Worm (Caenorhabditis elegans) whole organism, L3 larva: Measurements from ENCODE around the gene R05G6.5.
A peak's percentile ranks its signal among the peaks of the same experiment; 100 is the strongest.

Experiments
- R02D3.7 ChIP-seq: fragments of 150-350 bp; optimal IDR thresholded peaks from 2 replicates; lab custom pipeline; 2014; ENCODE audit warnings: missing biosample characterization, missing genetic modification characterization
- ZK546.5 ChIP-seq: sonication (generic microtip); optimal IDR thresholded peaks from 2 replicates; lab custom pipeline; 2017; ENCODE audit warnings: missing biosample characterization, missing genetic modification characterization
- aly-2 ChIP-seq: fragments of 150-350 bp; optimal IDR thresholded peaks from 2 replicates; lab custom pipeline; 2014; ENCODE audit warnings: missing biosample characterization, missing genetic modification characterization
- ama-1 ChIP-seq: fragments of 150-350 bp; optimal IDR thresholded peaks from 2 replicates; lab custom pipeline; 2018
- ceh-16 ChIP-seq: sonication (generic microtip); optimal IDR thresholded peaks from 2 replicates; lab custom pipeline; 2017; ENCODE audit warnings: missing biosample characterization, missing genetic modification characterization
- ceh-28 ChIP-seq: fragments of 150-350 bp; optimal IDR thresholded peaks from 2 replicates; lab custom pipeline; 2014; ENCODE audit warnings: missing biosample characterization, missing genetic modification reagents, missing genetic modification characterization
- ceh-82 ChIP-seq: fragments of 150-350 bp; optimal IDR thresholded peaks from 2 replicates; lab custom pipeline; 2014; ENCODE audit warnings: missing biosample characterization, missing genetic modification characterization
- egl-5 ChIP-seq: fragments of 150-350 bp; optimal IDR thresholded peaks from 2 replicates; lab custom pipeline; 2017; ENCODE audit warnings: missing biosample characterization, missing genetic modification reagents, missing genetic modification characterization, inconsistent platforms
- elt-1 ChIP-seq: fragments of 150-350 bp; optimal IDR thresholded peaks from 2 replicates; lab custom pipeline; 2014; ENCODE audit warnings: missing biosample characterization, missing genetic modification characterization
- elt-2 ChIP-seq: sonication (generic microtip); optimal IDR thresholded peaks from 2 replicates; lab custom pipeline; 2016; ENCODE audit warnings: missing genetic modification reagents, mild to moderate bottlenecking, missing genetic modification characterization, missing compliant biosample characterization
- eor-1 ChIP-seq, 2 experiments: fragments of 150-350 bp; optimal IDR thresholded peaks; 2 replicates each; lab custom pipeline; 2014 to 2018; ENCODE audit warnings: missing biosample characterization in 2 of 2, missing genetic modification characterization in 2 of 2
- fkh-2 ChIP-seq: fragments of 150-350 bp; optimal IDR thresholded peaks from 2 replicates; lab custom pipeline; 2014; ENCODE audit warnings: missing biosample characterization, missing genetic modification reagents, missing genetic modification characterization
- fos-1 ChIP-seq: fragments of 150-350 bp; optimal IDR thresholded peaks from 2 replicates; lab custom pipeline; 2014; ENCODE audit warnings: missing biosample characterization, missing genetic modification characterization
- hmg-11 ChIP-seq: sonication (generic microtip); optimal IDR thresholded peaks from 2 replicates; lab custom pipeline; 2016; ENCODE audit warnings: missing genetic modification characterization, missing compliant biosample characterization
- jun-1 ChIP-seq: fragments of 150-350 bp; optimal IDR thresholded peaks from 2 replicates; lab custom pipeline; 2014; ENCODE audit warnings: missing biosample characterization, missing genetic modification reagents, missing genetic modification characterization
- lin-15B ChIP-seq: fragments of 150-350 bp; optimal IDR thresholded peaks from 2 replicates; lab custom pipeline; 2014; ENCODE audit warnings: missing biosample characterization, missing genetic modification characterization
- lin-39 ChIP-seq: fragments of 150-350 bp; optimal IDR thresholded peaks from 2 replicates; lab custom pipeline; 2018; ENCODE audit warnings: missing biosample characterization, missing genetic modification reagents, missing genetic modification characterization
- lsy-12 ChIP-seq: sonication (generic microtip); optimal IDR thresholded peaks from 2 replicates; lab custom pipeline; 2016; ENCODE audit warnings: mild to moderate bottlenecking, missing genetic modification characterization, missing compliant biosample characterization
- mdl-1 ChIP-seq: fragments of 150-350 bp; optimal IDR thresholded peaks from 2 replicates; lab custom pipeline; 2014; ENCODE audit warnings: missing biosample characterization, missing genetic modification characterization
- mml-1 ChIP-seq: fragments of 150-350 bp; sonication (generic microtip); optimal IDR thresholded peaks from 3 replicates; lab custom pipeline; 2014; ENCODE audit warnings: missing biosample characterization, missing genetic modification characterization
- nfya-1 ChIP-seq: sonication (generic microtip); optimal IDR thresholded peaks from 2 replicates; lab custom pipeline; 2017; ENCODE audit warnings: missing genetic modification characterization, mild to moderate bottlenecking, missing compliant biosample characterization, antibody characterized with exemption, moderate library complexity; ENCODE audit not compliant: insufficient read depth
- nhr-11 ChIP-seq: fragments of 150-350 bp; optimal IDR thresholded peaks from 2 replicates; lab custom pipeline; 2014; ENCODE audit warnings: missing biosample characterization, missing genetic modification characterization
- nhr-12 ChIP-seq: fragments of 150-350 bp; optimal IDR thresholded peaks from 2 replicates; lab custom pipeline; 2014; ENCODE audit warnings: missing biosample characterization, missing genetic modification characterization
- nhr-23 ChIP-seq: fragments of 150-350 bp; optimal IDR thresholded peaks from 2 replicates; lab custom pipeline; 2014; ENCODE audit warnings: missing biosample characterization, missing genetic modification reagents, missing genetic modification characterization
- nhr-25 ChIP-seq: sonication (generic microtip); optimal IDR thresholded peaks from 2 replicates; lab custom pipeline; 2017; ENCODE audit warnings: missing biosample characterization, missing genetic modification characterization
- nhr-28 ChIP-seq: fragments of 150-350 bp; optimal IDR thresholded peaks from 2 replicates; lab custom pipeline; 2014; ENCODE audit warnings: missing biosample characterization, missing genetic modification characterization
- nhr-43 ChIP-seq: sonication (generic microtip); optimal IDR thresholded peaks from 2 replicates; lab custom pipeline; 2016; ENCODE audit warnings: mild to moderate bottlenecking, missing genetic modification characterization, missing compliant biosample characterization; ENCODE audit not compliant: poor library complexity, severe bottlenecking
- nhr-76 ChIP-seq: fragments of 150-350 bp; sonication (generic microtip); optimal IDR thresholded peaks from 5 replicates; lab custom pipeline; 2014; ENCODE audit warnings: missing biosample characterization, missing genetic modification characterization
- nhr-77 ChIP-seq: fragments of 150-350 bp; optimal IDR thresholded peaks from 2 replicates; lab custom pipeline; 2014; ENCODE audit warnings: missing biosample characterization, missing genetic modification characterization
- pha-4 ChIP-seq: fragments of 150-350 bp; optimal IDR thresholded peaks from 2 replicates; lab custom pipeline; 2014; ENCODE audit warnings: missing biosample characterization, missing genetic modification reagents, missing genetic modification characterization
- pqm-1 ChIP-seq: fragments of 150-350 bp; optimal IDR thresholded peaks from 2 replicates; lab custom pipeline; 2017; ENCODE audit warnings: missing biosample characterization, missing genetic modification characterization, inconsistent platforms
- sea-2 ChIP-seq: fragments of 150-350 bp; sonication (generic microtip); optimal IDR thresholded peaks from 4 replicates; lab custom pipeline; 2014; ENCODE audit warnings: missing biosample characterization, missing genetic modification reagents, missing genetic modification characterization
- unc-39 ChIP-seq: sonication (generic microtip); optimal IDR thresholded peaks from 4 replicates; lab custom pipeline; 2017; ENCODE audit warnings: missing biosample characterization, missing genetic modification characterization
- unc-62 ChIP-seq: fragments of 150-350 bp; sonication (generic microtip); optimal IDR thresholded peaks from 4 replicates; lab custom pipeline; 2014; ENCODE audit warnings: missing biosample characterization, missing genetic modification reagents, missing genetic modification characterization
- zag-1 ChIP-seq: fragments of 150-350 bp; optimal IDR thresholded peaks from 2 replicates; lab custom pipeline; 2014; ENCODE audit warnings: missing biosample characterization, missing genetic modification characterization
- ztf-11 ChIP-seq: fragments of 150-350 bp; optimal IDR thresholded peaks from 2 replicates; lab custom pipeline; 2014; ENCODE audit warnings: missing biosample characterization, missing genetic modification characterization
- ztf-4 ChIP-seq: fragments of 150-350 bp; optimal IDR thresholded peaks from 2 replicates; lab custom pipeline; 2014; ENCODE audit warnings: missing biosample characterization, missing genetic modification characterization

Gene R05G6.5

ce11 chrIV:7505866-7506488 is 2.2 kb upstream of the R05G6.5 start:
- TF ChIP-seq nhr-28 (tag; lab: Kevin White, UChicago): no peak
- peak; percentile 54 for TF ChIP-seq nhr-43 (tag; lab: Kevin White, UChicago)
- TF ChIP-seq pha-4 (tag; lab: Kevin White, UChicago): peak; percentile 65
- no peak for TF ChIP-seq sea-2
- peak; percentile 48 for TF ChIP-seq lsy-12 (tag; lab: Kevin White, UChicago)
- no peak for TF ChIP-seq nfya-1 (tag; lab: Kevin White, UChicago)
- peak; percentile 25 for TF ChIP-seq lin-39 (tag; lab: Kevin White, UChicago)
- no peak for TF ChIP-seq nhr-25
- peak; percentile 4 for TF ChIP-seq pqm-1 (tag; lab: Kevin White, UChicago)
- peak; percentile 30 for TF ChIP-seq R02D3.7 (tag; lab: Kevin White, UChicago)
- TF ChIP-seq aly-2 (tag; lab: Kevin White, UChicago): peak; percentile 44
- no peak for TF ChIP-seq ZK546.5 (tag; lab: Kevin White, UChicago)
- TF ChIP-seq elt-2 (tag; lab: Kevin White, UChicago): peak; percentile 38
- TF ChIP-seq elt-1 (tag; lab: Kevin White, UChicago): no peak
- no peak for TF ChIP-seq fkh-2 (tag; lab: Kevin White, UChicago)
- no peak for TF ChIP-seq hmg-11 (tag; lab: Kevin White, UChicago)
- peak; percentile 95 for TF ChIP-seq ama-1 (lab: Kevin White, UChicago)
- no peak for TF ChIP-seq nhr-11

- TF ChIP-seq ztf-11 (no peak), nhr-12 (tag; lab: Kevin White, UChicago) (no peak), elt-2 (tag; lab: Kevin White, UChicago) (no peak), egl-5 (tag; lab: Kevin White, UChicago) (no peak), nhr-77 (tag; lab: Kevin White, UChicago) (no peak), R02D3.7 (tag; lab: Kevin White, UChicago) (no peak), ztf-4 (no peak), mml-1 (tag; lab: Kevin White, UChicago) (no peak)
These were observed 1.5 kb upstream of the R05G6.5 start for ce11 chrIV:7506711-7507110.

ce11 chrIV:7507305-7507704 is 862 bp upstream of the R05G6.5 start:
- TF ChIP-seq lin-15B (tag; lab: Kevin White, UChicago) (peak; percentile 23), ZK546.5 (tag; lab: Kevin White, UChicago) (no peak), eor-1 (tag; optimal IDR thresholded peaks at IDR 0.05; lab: Kevin White, UChicago) (no peak), zag-1 (tag; lab: Kevin White, UChicago) (no peak), unc-62 (GFP tag; lab: Kevin White, UChicago) (no peak), ama-1 (lab: Kevin White, UChicago) (peak; percentile 83), pha-4 (tag; lab: Kevin White, UChicago) (peak; percentile 66), pqm-1 (tag; lab: Kevin White, UChicago) (no peak), elt-1 (tag; lab: Kevin White, UChicago) (no peak), unc-39 (no peak), fos-1 (tag; lab: Kevin White, UChicago) (no peak), nhr-43 (tag; lab: Kevin White, UChicago) (peak; percentile 52), jun-1 (no peak), nhr-23 (tag; lab: Kevin White, UChicago) (peak; percentile 29), ceh-82 (tag; lab: Kevin White, UChicago) (no peak), mml-1 (tag; lab: Kevin White, UChicago) (no peak), nfya-1 (tag; lab: Kevin White, UChicago) (no peak), nhr-25 (peak; percentile 33), sea-2 (no peak), ceh-16 (tag; lab: Kevin White, UChicago) (no peak), elt-2 (tag; lab: Kevin White, UChicago) (peak; percentile 37), ceh-28 (no peak), mdl-1 (tag; lab: Kevin White, UChicago) (no peak)

- TF ChIP-seq nhr-76: no peak
- peak; percentile 61 for TF ChIP-seq pha-4 (tag; lab: Kevin White, UChicago)
These were observed 683 bp downstream of the R05G6.5 start for ce11 chrIV:7508850-7509249.
